Fruit fly (Drosophila melanogaster): ENCODE results near the gene CG34015.
A peak's percentile ranks its signal among the peaks of the same experiment; 100 is the strongest.

Gene CG34015

dm6 chrX:16422466-16423124 lies 25.5 kb downstream of the CG34015 start, which contains the start of gene hang (continued):
- TF ChIP-seq CG34422 (GFP tag; IDR thresholded peaks at IDR 0.05), result 0 out of 3 replicates have a peak, but pooled peaks have one; percentile 41
- TF ChIP-seq kay (GFP tag; optimal IDR thresholded peaks at IDR 0.05), result no peak
- TF ChIP-seq br (optimal IDR thresholded peaks at IDR 0.05), result no peak
- TF ChIP-seq cwo (GFP tag; optimal IDR thresholded peaks at IDR 0.05), result peak; percentile 39
- TF ChIP-seq Bteb2 (GFP tag; optimal IDR thresholded peaks at IDR 0.05), result no peak
- TF ChIP-seq CG34376 (GFP tag; optimal IDR thresholded peaks at IDR 0.05), result peak; percentile 67
- peak; percentile 39 for TF ChIP-seq CG13296 (GFP tag; optimal IDR thresholded peaks at IDR 0.05)
- no peak for TF ChIP-seq CG14667 (GFP tag; IDR thresholded peaks at IDR 0.05)
- no peak for TF ChIP-seq ATbp (GFP tag; optimal IDR thresholded peaks at IDR 0.05)
- no peak for TF ChIP-seq CG18476 (GFP tag; optimal IDR thresholded peaks at IDR 0.05)
- TF ChIP-seq pnt (GFP tag; optimal IDR thresholded peaks at IDR 0.05), result no peak
- TF ChIP-seq ems (GFP tag; optimal IDR thresholded peaks at IDR 0.05), result peak; percentile 60
- TF ChIP-seq Six4 (GFP tag; optimal IDR thresholded peaks at IDR 0.05), result no peak
- peak; percentile 7 for TF ChIP-seq CG12391 (tag; optimal IDR thresholded peaks at IDR 0.05)
- peak; percentile 75 for TF ChIP-seq CG10543 (GFP tag; optimal IDR thresholded peaks at IDR 0.05)
- peak; percentile 89 for TF ChIP-seq CG6791 (GFP tag; IDR thresholded peaks at IDR 0.05; ENCODE audit: partially characterized antibody)
- TF ChIP-seq Oaz (GFP tag; IDR thresholded peaks at IDR 0.05), result no peak
- TF ChIP-seq CG7928 (GFP tag; optimal IDR thresholded peaks at IDR 0.05), result peak; percentile 25
- TF ChIP-seq CG17359 (tag; optimal IDR thresholded peaks at IDR 0.05), result peak; percentile 13
- TF ChIP-seq Doc3 (GFP tag; IDR thresholded peaks at IDR 0.05; ENCODE audit: partially characterized antibody), result peak; percentile 43; the same call in 1 of the 3 replicates
- peak; percentile 66 for TF ChIP-seq Antp (GFP tag; optimal IDR thresholded peaks at IDR 0.05)
- peak; percentile 16 for TF ChIP-seq CG9727 (GFP tag; optimal IDR thresholded peaks at IDR 0.05)
- peak; percentile 20 for TF ChIP-seq CG7271 (tag; optimal IDR thresholded peaks at IDR 0.05)
- TF ChIP-seq Nf-YA (GFP tag; IDR thresholded peaks at IDR 0.05), result no peak
- TF ChIP-seq HmgD (GFP tag; optimal IDR thresholded peaks at IDR 0.05), result peak; percentile 83
- no peak for TF ChIP-seq fd3F (GFP tag; optimal IDR thresholded peaks at IDR 0.05)
- no peak for TF ChIP-seq Camta (GFP tag; optimal IDR thresholded peaks at IDR 0.05)
- TF ChIP-seq Dek (tag; optimal IDR thresholded peaks at IDR 0.05), result peak; percentile 37
- no peak for TF ChIP-seq Sox102F (GFP tag; optimal IDR thresholded peaks at IDR 0.05)
- TF ChIP-seq sim (GFP tag; IDR thresholded peaks at IDR 0.05), result no peak
- no peak for TF ChIP-seq tll (GFP tag; optimal IDR thresholded peaks at IDR 0.05)
- TF ChIP-seq Oli (tag; optimal IDR thresholded peaks at IDR 0.05), result no peak
- peak; percentile 46 for TF ChIP-seq MTF-1 (GFP tag; optimal IDR thresholded peaks at IDR 0.05; ENCODE audit: borderline replicate concordance)
- TF ChIP-seq E2f1 (GFP tag; IDR thresholded peaks at IDR 0.05), result peak; percentile 28; the same call in 1 of the 2 replicates
- TF ChIP-seq Hr39 (optimal IDR thresholded peaks at IDR 0.05), result no peak
- peak; percentile 47 for TF ChIP-seq repo (GFP tag; optimal IDR thresholded peaks at IDR 0.05)
- no peak for TF ChIP-seq CG8478 (optimal IDR thresholded peaks at IDR 0.05)
- no peak for TF ChIP-seq dysf (GFP tag; IDR thresholded peaks at IDR 0.05)
- TF ChIP-seq CG16779 (GFP tag; IDR thresholded peaks at IDR 0.05), result 0 out of 2 replicates have a peak, but pooled peaks have one; percentile 49
- no peak for TF ChIP-seq CG10366 (GFP tag; IDR thresholded peaks at IDR 0.05)
- peak; percentile 42 for TF ChIP-seq CG12071 (GFP tag; optimal IDR thresholded peaks at IDR 0.05)
- TF ChIP-seq knrl (GFP tag; IDR thresholded peaks at IDR 0.05; ENCODE audit: partially characterized antibody), result peak; percentile 80
- peak; percentile 22 for TF ChIP-seq grau (tag; optimal IDR thresholded peaks at IDR 0.05)
- no peak for TF ChIP-seq CG8089 (GFP tag; optimal IDR thresholded peaks at IDR 0.05)
- peak; percentile 66 for TF ChIP-seq NC2β (GFP tag; optimal IDR thresholded peaks at IDR 0.05)
- no peak for TF ChIP-seq oc (tag; optimal IDR thresholded peaks at IDR 0.05)
- no peak for TF ChIP-seq prd (optimal IDR thresholded peaks at IDR 0.05)
- peak; percentile 38; the same call in 2 of the 3 replicates for TF ChIP-seq prd (GFP tag; IDR thresholded peaks at IDR 0.05)
- TF ChIP-seq Hmr (GFP tag; optimal IDR thresholded peaks at IDR 0.05), result peak; percentile 67
- no peak for TF ChIP-seq CG15696 (tag; optimal IDR thresholded peaks at IDR 0.05)
